Worm (Caenorhabditis elegans) whole organism, L1 larva: ENCODE measurements around the gene F52H2.15.

ENCODE experiments used
- C04F5.9 ChIP-seq: sonication (generic microtip); optimal IDR thresholded peaks from 2 replicates; lab custom pipeline; 2016; ENCODE audit warnings: missing genetic modification characterization, missing compliant biosample characterization
- C16A3.4 ChIP-seq: fragments of 150-350 bp; optimal IDR thresholded peaks from 2 replicates; lab custom pipeline; 2014; ENCODE audit warnings: missing biosample characterization, missing genetic modification characterization
- C34B4.2 ChIP-seq: sonication (generic microtip); optimal IDR thresholded peaks from 2 replicates; lab custom pipeline; 2017; ENCODE audit warnings: mild to moderate bottlenecking, missing genetic modification characterization, missing compliant biosample characterization
- F16B12.6 ChIP-seq: fragments of 150-350 bp; optimal IDR thresholded peaks from 2 replicates; lab custom pipeline; 2014; ENCODE audit warnings: missing biosample characterization, missing genetic modification characterization
- Y116A8C.19 ChIP-seq: sonication (generic microtip); optimal IDR thresholded peaks from 2 replicates; lab custom pipeline; 2016; ENCODE audit warnings: missing compliant biosample characterization, missing genetic modification characterization, borderline replicate concordance
- aha-1 ChIP-seq: fragments of 150-350 bp; optimal IDR thresholded peaks from 2 replicates; lab custom pipeline; 2014; ENCODE audit warnings: missing biosample characterization, missing genetic modification characterization
- aly-2 ChIP-seq: fragments of 150-350 bp; optimal IDR thresholded peaks from 2 replicates; lab custom pipeline; 2014; ENCODE audit warnings: missing biosample characterization, missing genetic modification characterization
- ama-1 ChIP-seq: fragments of 150-350 bp; optimal IDR thresholded peaks from 2 replicates; lab custom pipeline; 2014
- ceh-63 ChIP-seq: fragments of 200-800 bp; sonication (Bioruptor generic); optimal IDR thresholded peaks from 2 replicates; lab custom pipeline; 2018; ENCODE audit warnings: mild to moderate bottlenecking, missing genetic modification characterization, missing compliant biosample characterization
- ceh-8 ChIP-seq: fragments of 200-800 bp; sonication (Bioruptor generic); optimal IDR thresholded peaks from 2 replicates; lab custom pipeline; 2018; ENCODE audit warnings: mild to moderate bottlenecking, missing genetic modification characterization, moderate library complexity, missing compliant biosample characterization
- ceh-90 ChIP-seq: sonication (generic microtip); optimal IDR thresholded peaks from 2 replicates; lab custom pipeline; 2016; ENCODE audit warnings: missing genetic modification characterization, missing compliant biosample characterization
- ces-1 ChIP-seq: fragments of 150-350 bp; optimal IDR thresholded peaks from 2 replicates; lab custom pipeline; 2014; ENCODE audit warnings: missing biosample characterization, missing genetic modification reagents, missing genetic modification characterization
- efl-3 ChIP-seq: fragments of 200-800 bp; sonication (Bioruptor generic); optimal IDR thresholded peaks from 2 replicates; lab custom pipeline; 2018; ENCODE audit warnings: mild to moderate bottlenecking, missing genetic modification characterization, missing compliant biosample characterization
- elt-3 ChIP-seq, 6 experiments: fragments of 150-350 bp in 1 of 6; sonication (generic microtip); optimal IDR thresholded peaks; 2 replicates each; lab custom pipeline; 2017 to 2018; ENCODE audit warnings: missing biosample characterization in 6 of 6, missing genetic modification characterization in 6 of 6, inconsistent platforms in 1 of 6
- fkh-10 ChIP-seq: sonication (generic microtip); optimal IDR thresholded peaks from 2 replicates; lab custom pipeline; 2017; ENCODE audit warnings: missing biosample characterization, missing genetic modification reagents, missing genetic modification characterization
- fos-1 ChIP-seq: fragments of 150-350 bp; optimal IDR thresholded peaks from 2 replicates; lab custom pipeline; 2014; ENCODE audit warnings: missing biosample characterization, missing genetic modification characterization
- grh-1 ChIP-seq: fragments of 200-800 bp; sonication (Bioruptor generic); IDR thresholded peaks from 2 replicates; pipeline ENCODE4 v1.3.6; 2022; ENCODE audit warnings: missing genetic modification reagents, missing genetic modification characterization, missing compliant biosample characterization
- isw-1 ChIP-seq: fragments of 200-800 bp; sonication (Bioruptor generic); IDR thresholded peaks from 2 replicates; pipeline ENCODE4 v1.3.6; 2022; ENCODE audit warnings: missing genetic modification characterization, missing compliant biosample characterization
- jun-1 ChIP-seq: fragments of 150-350 bp; optimal IDR thresholded peaks from 2 replicates; lab custom pipeline; 2014; ENCODE audit warnings: missing biosample characterization, missing genetic modification reagents, missing genetic modification characterization
- lin-14 ChIP-seq: fragments of 200-800 bp; sonication (Bioruptor generic); optimal IDR thresholded peaks from 2 replicates; lab custom pipeline; 2018; ENCODE audit warnings: mild to moderate bottlenecking, missing genetic modification characterization, moderate library complexity, missing compliant biosample characterization
- lin-35 ChIP-seq, 2 experiments: fragments of 150-350 bp; optimal IDR thresholded peaks; 2 replicates each; lab custom pipeline; 2014; ENCODE audit warnings: missing biosample characterization in 2 of 2, missing genetic modification characterization in 2 of 2, missing genetic modification reagents in 2 of 2
- lin-39 ChIP-seq: fragments of 150-350 bp; optimal IDR thresholded peaks from 2 replicates; lab custom pipeline; 2014; ENCODE audit warnings: missing biosample characterization, missing genetic modification reagents, missing genetic modification characterization
- lir-3 ChIP-seq: sonication (generic microtip); optimal IDR thresholded peaks from 2 replicates; lab custom pipeline; 2016; ENCODE audit warnings: mild to moderate bottlenecking, missing genetic modification characterization, moderate library complexity, missing compliant biosample characterization; ENCODE audit not compliant: poor library complexity
- lsy-2 ChIP-seq, 2 experiments: fragments of 150-350 bp; optimal IDR thresholded peaks; 2 replicates each; lab custom pipeline; 2014; ENCODE audit warnings: missing biosample characterization in 2 of 2, missing genetic modification characterization in 2 of 2
- mdl-1 ChIP-seq, 2 experiments: fragments of 150-350 bp; optimal IDR thresholded peaks; 2 replicates each; lab custom pipeline; 2014 to 2017; ENCODE audit warnings: missing biosample characterization in 2 of 2, missing genetic modification characterization in 2 of 2, inconsistent platforms in 1 of 2
- mep-1 ChIP-seq: fragments of 150-350 bp; optimal IDR thresholded peaks from 2 replicates; lab custom pipeline; 2014; ENCODE audit warnings: missing biosample characterization, missing genetic modification characterization
- nhr-12 ChIP-seq: sonication (generic microtip); optimal IDR thresholded peaks from 2 replicates; lab custom pipeline; 2017; ENCODE audit warnings: missing biosample characterization, missing genetic modification characterization
- nhr-19 ChIP-seq: fragments of 200-800 bp; sonication (Bioruptor generic); conservative IDR thresholded peaks from 2 replicates; pipeline ENCODE4 v1.3.6; 2022; ENCODE audit warnings: missing genetic modification characterization, missing compliant biosample characterization
- nhr-20 ChIP-seq: sonication (generic microtip); optimal IDR thresholded peaks from 2 replicates; lab custom pipeline; 2016; ENCODE audit warnings: mild to moderate bottlenecking, missing genetic modification characterization, missing compliant biosample characterization
- nhr-47 ChIP-seq: sonication (generic microtip); optimal IDR thresholded peaks from 2 replicates; lab custom pipeline; 2016; ENCODE audit warnings: mild to moderate bottlenecking, missing genetic modification characterization, moderate library complexity, missing compliant biosample characterization
- nhr-71 ChIP-seq: sonication (generic microtip); optimal IDR thresholded peaks from 2 replicates; lab custom pipeline; 2016; ENCODE audit warnings: mild to moderate bottlenecking, missing genetic modification characterization, moderate library complexity, missing compliant biosample characterization
- nhr-76 ChIP-seq: sonication (generic microtip); optimal IDR thresholded peaks from 2 replicates; lab custom pipeline; 2017; ENCODE audit warnings: missing biosample characterization, missing genetic modification characterization
- nhr-77 ChIP-seq: fragments of 150-350 bp; optimal IDR thresholded peaks from 2 replicates; lab custom pipeline; 2014; ENCODE audit warnings: missing biosample characterization, missing genetic modification characterization
- nhr-85 ChIP-seq: sonication (generic microtip); peaks from one replicate; lab custom pipeline; 2016; ENCODE audit warnings: missing genetic modification characterization, inconsistent platforms, missing compliant biosample characterization
- nhr-90 ChIP-seq: sonication (generic microtip); optimal IDR thresholded peaks from 2 replicates; lab custom pipeline; 2016; ENCODE audit warnings: mild to moderate bottlenecking, missing genetic modification characterization, missing compliant biosample characterization; ENCODE audit not compliant: poor library complexity
- rnt-1 ChIP-seq: sonication (generic microtip); optimal IDR thresholded peaks from 2 replicates; lab custom pipeline; 2016; ENCODE audit warnings: mild to moderate bottlenecking, missing genetic modification characterization, moderate library complexity, missing compliant biosample characterization
- skn-1 ChIP-seq: fragments of 150-350 bp; optimal IDR thresholded peaks from 2 replicates; lab custom pipeline; 2014; ENCODE audit warnings: missing biosample characterization, missing genetic modification characterization
- snpc-4 ChIP-seq: fragments of 150-350 bp; optimal IDR thresholded peaks from 2 replicates; lab custom pipeline; 2014; ENCODE audit warnings: missing biosample characterization, missing genetic modification characterization
- snu-23 ChIP-seq: sonication (generic microtip); optimal IDR thresholded peaks from 2 replicates; lab custom pipeline; 2016; ENCODE audit warnings: missing genetic modification characterization, missing compliant biosample characterization
- sox-4 ChIP-seq: sonication (generic microtip); optimal IDR thresholded peaks from 2 replicates; lab custom pipeline; 2016; ENCODE audit warnings: missing genetic modification characterization, missing compliant biosample characterization
- sptf-1 ChIP-seq: fragments of 150-350 bp; optimal IDR thresholded peaks from 2 replicates; lab custom pipeline; 2014; ENCODE audit warnings: missing biosample characterization, missing genetic modification characterization
- sup-37 ChIP-seq: fragments of 200-800 bp; sonication (Bioruptor generic); optimal IDR thresholded peaks from 2 replicates; lab custom pipeline; 2018; ENCODE audit warnings: mild to moderate bottlenecking, missing genetic modification characterization, missing compliant biosample characterization
- swsn-7 ChIP-seq: sonication (generic microtip); optimal IDR thresholded peaks from 2 replicates; lab custom pipeline; 2016; ENCODE audit warnings: missing genetic modification characterization, missing compliant biosample characterization
- tlp-1 ChIP-seq: fragments of 150-350 bp; optimal IDR thresholded peaks from 2 replicates; lab custom pipeline; 2014; ENCODE audit warnings: missing biosample characterization, missing genetic modification characterization
- unc-98 ChIP-seq: fragments of 200-800 bp; sonication (Bioruptor generic); IDR thresholded peaks from 2 replicates; pipeline ENCODE4 v1.3.6; 2022; ENCODE audit warnings: missing genetic modification characterization, missing compliant biosample characterization
- vab-15 ChIP-seq: sonication (generic microtip); optimal IDR thresholded peaks from 2 replicates; lab custom pipeline; 2017; ENCODE audit warnings: missing genotype, mild to moderate bottlenecking, missing genetic modification characterization, missing compliant biosample characterization
- ztf-4 ChIP-seq: fragments of 150-350 bp; optimal IDR thresholded peaks from 2 replicates; lab custom pipeline; 2014; ENCODE audit warnings: missing biosample characterization, missing genetic modification characterization

Gene F52H2.15

DNA sequence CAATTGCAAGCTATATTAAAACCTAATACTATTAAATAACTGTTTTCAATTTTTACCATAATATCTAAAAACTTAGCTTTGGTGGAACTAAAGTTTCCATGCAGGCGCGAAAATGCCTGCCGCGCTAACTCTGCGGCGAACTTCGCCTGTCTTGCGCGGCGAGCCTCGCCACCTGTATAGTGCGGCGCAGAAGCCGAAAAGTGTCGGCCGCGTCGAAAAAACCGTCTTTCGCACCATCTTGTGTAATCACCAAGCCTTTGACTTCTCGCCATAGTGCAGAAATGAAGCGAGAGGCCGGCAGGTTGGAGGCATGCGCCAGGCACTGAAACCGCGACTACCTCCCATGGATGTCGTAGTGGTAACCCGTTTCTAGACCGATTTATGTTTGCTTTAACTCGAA, 13.7 kb upstream of the F52H2.15 start:
- TF ChIP-seq nhr-71 (tag; lab: Kevin White, UChicago), result no peak
- TF ChIP-seq rnt-1, result peak; percentile 24
- peak; percentile 75 for TF ChIP-seq snpc-4 (tag; lab: Kevin White, UChicago)
- peak; percentile 58 for TF ChIP-seq nhr-85

DNA sequence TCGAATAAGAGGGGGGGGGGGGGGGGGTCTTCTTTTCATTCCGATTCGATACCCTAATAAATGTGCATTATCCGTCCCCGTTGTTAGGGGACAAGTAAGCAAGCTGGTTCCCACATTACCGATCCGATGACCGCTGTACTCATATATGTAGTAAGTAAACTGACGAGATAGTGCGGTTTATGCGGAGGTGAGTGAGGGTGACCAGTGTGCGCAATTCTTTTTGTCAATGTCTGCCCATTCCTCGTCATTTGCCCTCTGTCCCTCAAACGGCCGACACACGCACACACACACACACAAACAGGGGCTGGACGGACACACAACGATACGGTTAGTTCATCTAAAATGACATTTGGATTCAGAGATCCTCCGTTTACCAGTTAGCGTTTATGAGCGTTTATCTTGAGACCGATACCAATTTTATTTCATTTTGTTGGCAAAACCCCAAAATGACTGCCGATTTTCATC, 12.9 kb upstream of the F52H2.15 start, which contains the start of gene aat-3:
Gene aat-3 (plus strand): TSS at position 51 of the 465 bp plus-strand sequence.
- TF ChIP-seq mdl-1 (tag; optimal IDR thresholded peaks at IDR 0.05; lab: Kevin White, UChicago) (peak in 1 of 2 experiments; percentile 15), C16A3.4 (peak; percentile 26), ama-1 (lab: Kevin White, UChicago) (no peak), aly-2 (tag; lab: Kevin White, UChicago) (no peak), aha-1 (tag; lab: Kevin White, UChicago) (no peak), lin-14 (peak; percentile 82), C04F5.9 (tag; lab: Kevin White, UChicago) (no peak), C34B4.2 (tag; lab: Kevin White, UChicago) (no peak), lin-39 (tag; lab: Kevin White, UChicago) (no peak), swsn-7 (tag; lab: Kevin White, UChicago) (no peak), nhr-77 (no peak), fos-1 (no peak), skn-1 (tag; lab: Kevin White, UChicago) (peak; percentile 56), nhr-20 (tag; lab: Kevin White, UChicago) (peak; percentile 34), fkh-10 (GFP tag; lab: Kevin White, UChicago) (no peak), nhr-47 (peak; percentile 7), nhr-19 (GFP tag; lab: Robert Waterston, UW) (no peak), lin-35 (GFP tag; optimal IDR thresholded peaks at IDR 0.05; lab: Kevin White, UChicago) (no peak), ceh-8 (GFP tag; lab: Kevin White, UChicago) (no peak), vab-15 (tag; lab: Kevin White, UChicago) (peak; percentile 35), lir-3 (tag; lab: Kevin White, UChicago) (no peak), grh-1 (no peak), snu-23 (peak; percentile 50), nhr-76 (tag; lab: Kevin White, UChicago) (no peak), nhr-90 (tag; lab: Kevin White, UChicago) (no peak), lsy-2 (tag; optimal IDR thresholded peaks at IDR 0.05; lab: Kevin White, UChicago) (peak in 1 of 2 experiments; percentile 2), mep-1 (tag; lab: Kevin White, UChicago) (peak; percentile 17), efl-3 (GFP tag; lab: Kevin White, UChicago) (no peak), ces-1 (GFP tag; lab: Kevin White, UChicago) (no peak)

DNA sequence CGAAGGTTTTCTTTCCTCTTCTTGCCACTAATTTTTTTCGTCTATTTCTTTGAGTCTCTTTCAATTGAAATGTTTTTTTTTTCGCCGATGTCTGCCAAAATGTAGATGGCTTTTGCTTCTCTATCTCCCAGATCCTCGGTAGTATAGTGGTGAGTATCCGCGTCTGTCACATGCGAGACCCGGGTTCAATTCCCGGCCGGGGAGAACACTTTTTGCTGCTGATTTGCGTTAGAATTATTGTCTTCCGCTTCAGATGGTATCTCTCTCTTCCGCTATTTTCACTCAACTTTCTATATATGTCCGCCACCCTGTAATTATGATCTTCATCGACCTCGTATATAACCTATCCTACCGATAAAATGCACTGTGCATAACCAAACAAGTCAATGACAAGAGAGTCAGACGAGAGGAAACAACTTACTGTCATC, 11.7 kb upstream of the F52H2.15 start:
- TF ChIP-seq efl-3 (GFP tag; lab: Kevin White, UChicago) (no peak), elt-3 (tag; optimal IDR thresholded peaks at IDR 0.05; lab: Kevin White, UChicago) (peak in 2 of 6 experiments; percentile 53 to 56), lir-3 (tag; lab: Kevin White, UChicago) (peak; percentile 41), C16A3.4 (peak; percentile 57), tlp-1 (tag; lab: Kevin White, UChicago) (no peak), mep-1 (tag; lab: Kevin White, UChicago) (peak; percentile 73), lsy-2 (tag; optimal IDR thresholded peaks at IDR 0.05; lab: Kevin White, UChicago) (peak; percentile 42 to 67), lin-14 (peak; percentile 67), sox-4 (tag; lab: Kevin White, UChicago) (peak; percentile 29), nhr-77 (peak; percentile 43), mdl-1 (tag; optimal IDR thresholded peaks at IDR 0.05; lab: Kevin White, UChicago) (peak in 1 of 2 experiments; percentile 74), isw-1 (no peak), lin-35 (GFP tag; optimal IDR thresholded peaks at IDR 0.05; lab: Kevin White, UChicago) (peak; percentile 38 to 77), swsn-7 (tag; lab: Kevin White, UChicago) (peak; percentile 69), fos-1 (peak; percentile 46), Y116A8C.19 (no peak), F16B12.6 (tag; lab: Kevin White, UChicago) (no peak), snu-23 (peak; percentile 82), ceh-63 (GFP tag; lab: Kevin White, UChicago) (no peak), nhr-20 (tag; lab: Kevin White, UChicago) (peak; percentile 75), grh-1 (no peak), sptf-1 (no peak), nhr-12 (tag; lab: Kevin White, UChicago) (no peak), ceh-90 (tag; lab: Kevin White, UChicago) (no peak), sup-37 (peak; percentile 51), jun-1 (tag; lab: Kevin White, UChicago) (peak; percentile 63), ztf-4 (tag; lab: Kevin White, UChicago) (no peak), ceh-8 (GFP tag; lab: Kevin White, UChicago) (no peak), unc-98 (no peak), fkh-10 (GFP tag; lab: Kevin White, UChicago) (no peak)
